Worm (Caenorhabditis elegans) whole organism, late embryonic: Measurements from ENCODE around the gene ZK180.6.

ENCODE experiments used
- C08G9.2 ChIP-seq: sonication (generic microtip); optimal IDR thresholded peaks from 2 replicates; lab custom pipeline; 2016; ENCODE audit warnings: mild to moderate bottlenecking, missing genetic modification characterization, moderate library complexity, missing compliant biosample characterization
- C38D4.7 ChIP-seq: fragments of 200-800 bp; sonication (Bioruptor generic); optimal IDR thresholded peaks from 2 replicates; lab custom pipeline; 2018; ENCODE audit warnings: mild to moderate bottlenecking, missing genetic modification characterization, moderate library complexity, missing compliant biosample characterization
- F13H6.1 ChIP-seq: sonication (generic microtip); optimal IDR thresholded peaks from 2 replicates; lab custom pipeline; 2016; ENCODE audit warnings: missing genetic modification characterization, missing compliant biosample characterization
- K09A11.1 ChIP-seq: sonication (generic microtip); optimal IDR thresholded peaks from 2 replicates; lab custom pipeline; 2017; ENCODE audit warnings: antibody characterized with exemption, mild to moderate bottlenecking, missing genetic modification characterization, missing compliant biosample characterization; ENCODE audit not compliant: insufficient read depth
- T23F11.4 ChIP-seq: fragments of 200-800 bp; sonication (Bioruptor generic); optimal IDR thresholded peaks from 2 replicates; lab custom pipeline; 2018; ENCODE audit warnings: mild to moderate bottlenecking, missing genetic modification characterization, missing compliant biosample characterization
- ahr-1 ChIP-seq: sonication (generic microtip); optimal IDR thresholded peaks from 2 replicates; lab custom pipeline; 2016; ENCODE audit warnings: missing genetic modification characterization, missing compliant biosample characterization
- ceh-14 ChIP-seq: sonication (generic microtip); optimal IDR thresholded peaks from 2 replicates; lab custom pipeline; 2016; ENCODE audit warnings: missing genotype, missing genetic modification characterization, missing compliant biosample characterization
- ceh-2 ChIP-seq: sonication (generic microtip); optimal IDR thresholded peaks from 2 replicates; lab custom pipeline; 2016; ENCODE audit warnings: missing genotype, missing genetic modification characterization, missing compliant biosample characterization
- ceh-30 ChIP-seq: fragments of 150-350 bp; optimal IDR thresholded peaks from 2 replicates; lab custom pipeline; 2014; ENCODE audit warnings: missing biosample characterization, missing genetic modification characterization
- ceh-6 ChIP-seq: fragments of 200-800 bp; sonication (Bioruptor generic); optimal IDR thresholded peaks from 2 replicates; lab custom pipeline; 2018; ENCODE audit warnings: mild to moderate bottlenecking, missing genetic modification characterization, missing compliant biosample characterization
- che-1 ChIP-seq: sonication (generic microtip); optimal IDR thresholded peaks from 2 replicates; lab custom pipeline; 2016; ENCODE audit warnings: mild to moderate bottlenecking, missing genetic modification characterization, missing compliant biosample characterization
- dmd-4 ChIP-seq: sonication (generic microtip); optimal IDR thresholded peaks from 2 replicates; lab custom pipeline; 2016; ENCODE audit warnings: borderline replicate concordance, missing genetic modification characterization, missing compliant biosample characterization
- dve-1 ChIP-seq: sonication (generic microtip); optimal IDR thresholded peaks from 2 replicates; lab custom pipeline; 2017; ENCODE audit warnings: antibody characterized with exemption, mild to moderate bottlenecking, missing genetic modification characterization, missing compliant biosample characterization
- elt-2 ChIP-seq: sonication (generic microtip); optimal IDR thresholded peaks from 2 replicates; lab custom pipeline; 2016; ENCODE audit warnings: missing genetic modification reagents, missing genetic modification characterization, missing compliant biosample characterization
- eyg-1 ChIP-seq: sonication (generic microtip); optimal IDR thresholded peaks from 2 replicates; lab custom pipeline; 2016; ENCODE audit warnings: missing genotype, missing genetic modification characterization, missing compliant biosample characterization
- fkh-10 ChIP-seq: fragments of 150-350 bp; optimal IDR thresholded peaks from 2 replicates; lab custom pipeline; 2014; ENCODE audit warnings: missing biosample characterization, missing genetic modification reagents, missing genetic modification characterization
- hlh-13 ChIP-seq: fragments of 200-800 bp; sonication (Bioruptor generic); optimal IDR thresholded peaks from 2 replicates; lab custom pipeline; 2018; ENCODE audit warnings: mild to moderate bottlenecking, missing genetic modification characterization, missing compliant biosample characterization
- hlh-15 ChIP-seq: sonication (generic microtip); optimal IDR thresholded peaks from 2 replicates; lab custom pipeline; 2016; ENCODE audit warnings: missing genetic modification characterization, missing compliant biosample characterization
- hlh-30 ChIP-seq: sonication (generic microtip); optimal IDR thresholded peaks from 2 replicates; lab custom pipeline; 2017; ENCODE audit warnings: antibody characterized with exemption, missing genetic modification characterization, missing compliant biosample characterization; ENCODE audit not compliant: insufficient read depth
- hlh-6 ChIP-seq: sonication (generic microtip); optimal IDR thresholded peaks from 2 replicates; lab custom pipeline; 2016; ENCODE audit warnings: missing genotype, missing genetic modification characterization, missing compliant biosample characterization
- lim-6 ChIP-seq: sonication (generic microtip); optimal IDR thresholded peaks from 2 replicates; lab custom pipeline; 2016; ENCODE audit warnings: missing genetic modification characterization, missing compliant biosample characterization
- madf-2 ChIP-seq: sonication (generic microtip); optimal IDR thresholded peaks from 2 replicates; lab custom pipeline; 2017; ENCODE audit warnings: missing genetic modification characterization, missing compliant biosample characterization
- mec-3 ChIP-seq: sonication (generic microtip); optimal IDR thresholded peaks from 2 replicates; lab custom pipeline; 2016; ENCODE audit warnings: borderline replicate concordance, missing genetic modification characterization, missing compliant biosample characterization
- nhr-11 ChIP-seq: fragments of 150-350 bp; optimal IDR thresholded peaks from 2 replicates; lab custom pipeline; 2014; ENCODE audit warnings: missing biosample characterization, missing genetic modification characterization
- npax-4 ChIP-seq: sonication (generic microtip); optimal IDR thresholded peaks from 2 replicates; lab custom pipeline; 2016; ENCODE audit warnings: missing genetic modification characterization, missing compliant biosample characterization
- odd-2 ChIP-seq: sonication (generic microtip); optimal IDR thresholded peaks from 2 replicates; lab custom pipeline; 2017; ENCODE audit warnings: antibody characterized with exemption, mild to moderate bottlenecking, missing genetic modification characterization, missing compliant biosample characterization
- pag-3 ChIP-seq: sonication (generic microtip); optimal IDR thresholded peaks from 2 replicates; lab custom pipeline; 2016; ENCODE audit warnings: missing compliant biosample characterization, missing genetic modification characterization, borderline replicate concordance
- pax-1 ChIP-seq: fragments of 150-350 bp; optimal IDR thresholded peaks from 2 replicates; lab custom pipeline; 2014; ENCODE audit warnings: missing biosample characterization, missing genetic modification characterization
- pha-4 ChIP-seq: fragments of 150-350 bp; optimal IDR thresholded peaks from 2 replicates; lab custom pipeline; 2018; ENCODE audit warnings: missing biosample characterization, missing genetic modification reagents, missing genetic modification characterization
- pqm-1 ChIP-seq: sonication (generic microtip); optimal IDR thresholded peaks from 2 replicates; lab custom pipeline; 2016; ENCODE audit warnings: missing genetic modification characterization, missing compliant biosample characterization
- rnt-1 ChIP-seq: sonication (generic microtip); optimal IDR thresholded peaks from 2 replicates; lab custom pipeline; 2016; ENCODE audit warnings: missing genetic modification characterization, missing compliant biosample characterization
- sdc-2 ChIP-seq: sonication (generic microtip); optimal IDR thresholded peaks from 2 replicates; lab custom pipeline; 2016; ENCODE audit warnings: missing genotype, missing genetic modification characterization, missing compliant biosample characterization
- sox-2 ChIP-seq: fragments of 200-800 bp; sonication (Bioruptor generic); IDR thresholded peaks from 2 replicates; pipeline ENCODE4 v1.3.6; 2022; ENCODE audit warnings: missing genetic modification reagents, missing genetic modification characterization, missing compliant biosample characterization
- sox-4 ChIP-seq: sonication (generic microtip); optimal IDR thresholded peaks from 2 replicates; lab custom pipeline; 2017; ENCODE audit warnings: mild to moderate bottlenecking, missing genetic modification characterization, inconsistent platforms, missing compliant biosample characterization
- syd-9 ChIP-seq: sonication (generic microtip); optimal IDR thresholded peaks from 2 replicates; lab custom pipeline; 2016; ENCODE audit warnings: mild to moderate bottlenecking, missing genetic modification characterization, moderate library complexity, missing compliant biosample characterization
- tbx-2 ChIP-seq: sonication (generic microtip); optimal IDR thresholded peaks from 2 replicates; lab custom pipeline; 2016; ENCODE audit warnings: missing genetic modification characterization, missing compliant biosample characterization
- tbx-7 ChIP-seq: sonication (generic microtip); optimal IDR thresholded peaks from 2 replicates; lab custom pipeline; 2016; ENCODE audit warnings: missing genotype, missing genetic modification characterization, missing compliant biosample characterization
- ttx-3 ChIP-seq: sonication (generic microtip); optimal IDR thresholded peaks from 2 replicates; lab custom pipeline; 2016; ENCODE audit warnings: missing genetic modification reagents, missing genetic modification characterization, missing compliant biosample characterization
- unc-42 ChIP-seq: sonication (generic microtip); optimal IDR thresholded peaks from 2 replicates; lab custom pipeline; 2016; ENCODE audit warnings: missing genotype, missing genetic modification characterization, missing compliant biosample characterization
- unc-55 ChIP-seq: sonication (generic microtip); optimal IDR thresholded peaks from 2 replicates; lab custom pipeline; 2017; ENCODE audit warnings: missing biosample characterization, missing genetic modification reagents, missing genetic modification characterization
- unc-86 ChIP-seq: sonication (generic microtip); optimal IDR thresholded peaks from 2 replicates; lab custom pipeline; 2016; ENCODE audit warnings: missing genetic modification characterization, missing compliant biosample characterization
- zip-5 ChIP-seq: sonication (generic microtip); optimal IDR thresholded peaks from 2 replicates; lab custom pipeline; 2016; ENCODE audit warnings: missing genetic modification characterization, missing compliant biosample characterization
- ztf-16 ChIP-seq: sonication (generic microtip); optimal IDR thresholded peaks from 2 replicates; lab custom pipeline; 2017; ENCODE audit warnings: missing genetic modification characterization, missing compliant biosample characterization

The ZK180.6 gene

ce11 chrIV:4482531-4482930 lies 42.3 kb downstream of the ZK180.6 start, which contains the start of gene M01H9.4:
Gene M01H9.4, minus strand, starts transcription at chrIV:4482909.
- no peak for TF ChIP-seq sdc-2
- TF ChIP-seq syd-9 (tag; lab: Kevin White, UChicago): no peak
- TF ChIP-seq odd-2 (tag; lab: Kevin White, UChicago): no peak
- TF ChIP-seq C08G9.2: no peak
- no peak for TF ChIP-seq dve-1 (tag; lab: Kevin White, UChicago)
- no peak for TF ChIP-seq npax-4 (tag; lab: Kevin White, UChicago)
- no peak for TF ChIP-seq hlh-13 (GFP tag; lab: Kevin White, UChicago)
- no peak for TF ChIP-seq tbx-7 (tag; lab: Kevin White, UChicago)
- no peak for TF ChIP-seq fkh-10
- TF ChIP-seq ceh-14 (tag; lab: Kevin White, UChicago): no peak
- peak; percentile 4 for TF ChIP-seq pqm-1
- peak; percentile 98 for TF ChIP-seq elt-2 (tag; lab: Kevin White, UChicago)
- no peak for TF ChIP-seq zip-5 (tag; lab: Kevin White, UChicago)
- TF ChIP-seq ahr-1: no peak
- TF ChIP-seq hlh-15 (tag; lab: Kevin White, UChicago): no peak
- no peak for TF ChIP-seq pag-3
- TF ChIP-seq dmd-4: no peak
- TF ChIP-seq K09A11.1 (tag; lab: Kevin White, UChicago): no peak

- TF ChIP-seq C38D4.7 (GFP tag; lab: Kevin White, UChicago): no peak
- no peak for TF ChIP-seq dmd-4
- TF ChIP-seq sdc-2: no peak
- no peak for TF ChIP-seq pha-4 (tag; lab: Kevin White, UChicago)
- no peak for TF ChIP-seq ceh-6 (GFP tag; lab: Kevin White, UChicago)
- no peak for TF ChIP-seq unc-42 (tag; lab: Kevin White, UChicago)
- no peak for TF ChIP-seq K09A11.1 (tag; lab: Kevin White, UChicago)
- no peak for TF ChIP-seq tbx-2 (tag; lab: Kevin White, UChicago)
- TF ChIP-seq ceh-30 (tag; lab: Kevin White, UChicago): no peak
Measured at ce11 chrIV:4481298-4481697, 43.5 kb downstream of the ZK180.6 start.

ce11 chrIV:4480027-4480426 lies 44.8 kb downstream of the ZK180.6 start, which contains the start of gene M01H9.10:
Gene M01H9.10, minus strand, starts transcription at chrIV:4480127.
- TF ChIP-seq sox-2 (GFP tag; lab: Robert Waterston, UW) (no peak), tbx-7 (tag; lab: Kevin White, UChicago) (no peak), eyg-1 (tag; lab: Kevin White, UChicago) (no peak), madf-2 (tag; lab: Kevin White, UChicago) (no peak), sdc-2 (no peak), C08G9.2 (no peak), hlh-6 (tag; lab: Kevin White, UChicago) (no peak), lim-6 (tag; lab: Kevin White, UChicago) (no peak), hlh-30 (tag; lab: Kevin White, UChicago) (no peak), ceh-2 (no peak), rnt-1 (no peak), nhr-11 (tag; lab: Kevin White, UChicago) (no peak), dmd-4 (no peak), T23F11.4 (no peak)

ce11 chrIV:4478612-4479011 lies 46.2 kb downstream of the ZK180.6 start:
- TF ChIP-seq syd-9 (tag; lab: Kevin White, UChicago): no peak
- TF ChIP-seq pha-4 (tag; lab: Kevin White, UChicago): no peak
- no peak for TF ChIP-seq F13H6.1 (tag; lab: Kevin White, UChicago)
- no peak for TF ChIP-seq tbx-2 (tag; lab: Kevin White, UChicago)
- no peak for TF ChIP-seq ahr-1
- TF ChIP-seq mec-3 (tag; lab: Kevin White, UChicago): no peak
- TF ChIP-seq ttx-3 (tag; lab: Kevin White, UChicago): no peak
- TF ChIP-seq dmd-4: no peak
- TF ChIP-seq sox-2 (GFP tag; lab: Robert Waterston, UW): no peak
- no peak for TF ChIP-seq unc-86
- no peak for TF ChIP-seq ztf-16
- TF ChIP-seq unc-42 (tag; lab: Kevin White, UChicago): no peak
- TF ChIP-seq npax-4 (tag; lab: Kevin White, UChicago): no peak
- TF ChIP-seq pax-1 (tag; lab: Kevin White, UChicago): no peak
- TF ChIP-seq che-1 (tag; lab: Kevin White, UChicago): no peak
- TF ChIP-seq madf-2 (tag; lab: Kevin White, UChicago): no peak
- TF ChIP-seq unc-55 (GFP tag; lab: Kevin White, UChicago): no peak
- no peak for TF ChIP-seq C08G9.2
- TF ChIP-seq sox-4 (tag; lab: Kevin White, UChicago): no peak
